Worm (Caenorhabditis elegans) whole organism, mixed stage, embryonic: ENCODE results near the gene Y39H10B.2.

Experiments used
- M03D4.4 ChIP-seq: sonication (generic microtip); optimal IDR thresholded peaks from 2 replicates; lab custom pipeline; 2017; ENCODE audit warnings: mild to moderate bottlenecking, missing genetic modification characterization, missing compliant biosample characterization
- bed-3 ChIP-seq: fragments of 200-800 bp; sonication (Bioruptor generic); optimal IDR thresholded peaks from 3 replicates; lab custom pipeline; 2018; ENCODE audit warnings: mild to moderate bottlenecking, missing genetic modification characterization, moderate library complexity, missing compliant biosample characterization
- blmp-1 ChIP-seq: fragments of 150-350 bp; optimal IDR thresholded peaks from 2 replicates; lab custom pipeline; 2014; ENCODE audit warnings: missing biosample characterization, missing genetic modification characterization
- ceh-39 ChIP-seq: fragments of 150-350 bp; optimal IDR thresholded peaks from 2 replicates; lab custom pipeline; 2014; ENCODE audit warnings: missing biosample characterization, missing genetic modification characterization
- ceh-43 ChIP-seq: fragments of 200-800 bp; sonication (Bioruptor generic); optimal IDR thresholded peaks from 2 replicates; lab custom pipeline; 2018; ENCODE audit warnings: mild to moderate bottlenecking, missing genetic modification characterization, moderate library complexity, missing compliant biosample characterization
- ceh-83 ChIP-seq: fragments of 200-800 bp; sonication (Bioruptor generic); optimal IDR thresholded peaks from 2 replicates; lab custom pipeline; 2018; ENCODE audit warnings: mild to moderate bottlenecking, missing genetic modification characterization, missing compliant biosample characterization
- ces-1 ChIP-seq: fragments of 150-350 bp; optimal IDR thresholded peaks from 2 replicates; lab custom pipeline; 2014; ENCODE audit warnings: missing biosample characterization, missing genetic modification reagents, missing genetic modification characterization
- cnd-1 ChIP-seq: fragments of 200-800 bp; sonication (Bioruptor generic); optimal IDR thresholded peaks from 2 replicates; lab custom pipeline; 2018; ENCODE audit warnings: mild to moderate bottlenecking, missing genetic modification characterization, missing compliant biosample characterization
- drap-1 ChIP-seq: fragments of 200-800 bp; sonication (Bioruptor generic); optimal IDR thresholded peaks from 3 replicates; lab custom pipeline; 2018; ENCODE audit warnings: mild to moderate bottlenecking, missing genetic modification characterization, missing compliant biosample characterization
- elt-1 ChIP-seq: sonication (generic microtip); optimal IDR thresholded peaks from 2 replicates; lab custom pipeline; 2017; ENCODE audit warnings: missing genetic modification characterization, mild to moderate bottlenecking, missing compliant biosample characterization, antibody characterized with exemption, moderate library complexity, borderline replicate concordance; ENCODE audit not compliant: insufficient read depth
- elt-3 ChIP-seq: fragments of 150-350 bp; optimal IDR thresholded peaks from 2 replicates; lab custom pipeline; 2014; ENCODE audit warnings: missing biosample characterization, missing genetic modification characterization
- ham-2 ChIP-seq: fragments of 200-800 bp; sonication (Bioruptor generic); optimal IDR thresholded peaks from 2 replicates; lab custom pipeline; 2018; ENCODE audit warnings: mild to moderate bottlenecking, missing genetic modification characterization, missing compliant biosample characterization
- hlh-1 ChIP-seq: fragments of 150-350 bp; optimal IDR thresholded peaks from 2 replicates; lab custom pipeline; 2014; ENCODE audit warnings: missing biosample characterization, missing genetic modification reagents, missing genetic modification characterization
- lin-13 ChIP-seq: fragments of 150-350 bp; optimal IDR thresholded peaks from 2 replicates; lab custom pipeline; 2014; ENCODE audit warnings: missing biosample characterization, missing genetic modification characterization
- lin-32 ChIP-seq: fragments of 200-800 bp; sonication (Bioruptor generic); optimal IDR thresholded peaks from 2 replicates; lab custom pipeline; 2018; ENCODE audit warnings: mild to moderate bottlenecking, missing genetic modification characterization, missing compliant biosample characterization
- lsy-2 ChIP-seq: fragments of 150-350 bp; optimal IDR thresholded peaks from 2 replicates; lab custom pipeline; 2014; ENCODE audit warnings: missing biosample characterization, missing genetic modification characterization
- mab-5 ChIP-seq: fragments of 150-350 bp; optimal IDR thresholded peaks from 2 replicates; lab custom pipeline; 2014; ENCODE audit warnings: missing biosample characterization, missing genetic modification characterization
- mep-1 ChIP-seq: fragments of 150-350 bp; optimal IDR thresholded peaks from 2 replicates; lab custom pipeline; 2017; ENCODE audit warnings: missing biosample characterization, missing genetic modification reagents, missing genetic modification characterization, inconsistent platforms
- mls-2 ChIP-seq: sonication (generic microtip); optimal IDR thresholded peaks from 2 replicates; lab custom pipeline; 2016; ENCODE audit warnings: mild to moderate bottlenecking, missing genetic modification characterization, moderate library complexity, missing compliant biosample characterization
- nhr-12 ChIP-seq: fragments of 150-350 bp; optimal IDR thresholded peaks from 2 replicates; lab custom pipeline; 2014; ENCODE audit warnings: missing biosample characterization, missing genetic modification characterization
- nhr-2 ChIP-seq: fragments of 150-350 bp; optimal IDR thresholded peaks from 2 replicates; lab custom pipeline; 2014; ENCODE audit warnings: missing biosample characterization, missing genetic modification characterization
- nhr-237 ChIP-seq: fragments of 150-350 bp; optimal IDR thresholded peaks from 2 replicates; lab custom pipeline; 2014; ENCODE audit warnings: missing biosample characterization, missing genetic modification characterization
- nhr-28 ChIP-seq: fragments of 150-350 bp; optimal IDR thresholded peaks from 2 replicates; lab custom pipeline; 2014; ENCODE audit warnings: missing biosample characterization, missing genetic modification characterization
- nhr-76 ChIP-seq: sonication (generic microtip); optimal IDR thresholded peaks from 2 replicates; lab custom pipeline; 2017; ENCODE audit warnings: missing biosample characterization, missing genetic modification characterization
- pha-4 ChIP-seq: fragments of 150-350 bp; optimal IDR thresholded peaks from 2 replicates; lab custom pipeline; 2018; ENCODE audit warnings: missing biosample characterization, missing genetic modification reagents, missing genetic modification characterization
- sem-2 ChIP-seq: fragments of 200-800 bp; sonication (Bioruptor generic); optimal IDR thresholded peaks from 2 replicates; lab custom pipeline; 2018; ENCODE audit warnings: mild to moderate bottlenecking, missing genetic modification characterization, missing compliant biosample characterization
- sptf-1 ChIP-seq: sonication (generic microtip); optimal IDR thresholded peaks from 2 replicates; lab custom pipeline; 2017; ENCODE audit warnings: mild to moderate bottlenecking, missing genetic modification characterization, moderate library complexity, missing compliant biosample characterization
- tbx-8 ChIP-seq: fragments of 200-800 bp; sonication (Bioruptor generic); optimal IDR thresholded peaks from 2 replicates; lab custom pipeline; 2018; ENCODE audit warnings: mild to moderate bottlenecking, missing genetic modification characterization, moderate library complexity, missing compliant biosample characterization
- unc-120 ChIP-seq: sonication (generic microtip); optimal IDR thresholded peaks from 2 replicates; lab custom pipeline; 2017; ENCODE audit warnings: missing genetic modification characterization, missing compliant biosample characterization; ENCODE audit not compliant: poor library complexity, severe bottlenecking
- unc-62 ChIP-seq: fragments of 150-350 bp; optimal IDR thresholded peaks from 2 replicates; lab custom pipeline; 2014; ENCODE audit warnings: missing biosample characterization, missing genetic modification reagents, missing genetic modification characterization
- zip-8 ChIP-seq: fragments of 150-350 bp; optimal IDR thresholded peaks from 2 replicates; lab custom pipeline; 2014; ENCODE audit warnings: missing biosample characterization, missing genetic modification characterization
- ztf-11 ChIP-seq: fragments of 150-350 bp; optimal IDR thresholded peaks from 2 replicates; lab custom pipeline; 2014; ENCODE audit warnings: missing biosample characterization, missing genetic modification characterization

Gene Y39H10B.2

ce11 chrV:3712192-3712591 is 43.6 kb downstream of the Y39H10B.2 start:
- TF ChIP-seq nhr-12 (no peak), nhr-2 (no peak), hlh-1 (tag; lab: Kevin White, UChicago) (no peak), lin-13 (tag; lab: Kevin White, UChicago) (no peak), blmp-1 (tag; lab: Kevin White, UChicago) (no peak), unc-62 (GFP tag; lab: Kevin White, UChicago) (no peak), elt-1 (tag; lab: Kevin White, UChicago) (no peak), drap-1 (GFP tag; lab: Kevin White, UChicago) (no peak), mep-1 (tag; lab: Kevin White, UChicago) (no peak), ceh-39 (tag; lab: Kevin White, UChicago) (no peak), tbx-8 (GFP tag; lab: Kevin White, UChicago) (no peak), ceh-83 (GFP tag; lab: Kevin White, UChicago) (no peak), zip-8 (tag; lab: Kevin White, UChicago) (no peak), lin-32 (GFP tag; lab: Kevin White, UChicago) (no peak), nhr-76 (tag; lab: Kevin White, UChicago) (no peak), mls-2 (tag; lab: Kevin White, UChicago) (no peak), ces-1 (GFP tag; lab: Kevin White, UChicago) (no peak), sem-2 (GFP tag; lab: Kevin White, UChicago) (no peak), ham-2 (GFP tag; lab: Kevin White, UChicago) (no peak), unc-120 (no peak)

- TF ChIP-seq ham-2 (GFP tag; lab: Kevin White, UChicago): no peak
- TF ChIP-seq drap-1 (GFP tag; lab: Kevin White, UChicago): no peak
- no peak for TF ChIP-seq hlh-1 (tag; lab: Kevin White, UChicago)
- TF ChIP-seq elt-3 (tag; lab: Kevin White, UChicago): no peak
- TF ChIP-seq sptf-1 (tag; lab: Kevin White, UChicago): no peak
- TF ChIP-seq lin-13 (tag; lab: Kevin White, UChicago): no peak
- no peak for TF ChIP-seq bed-3
- TF ChIP-seq pha-4 (tag; lab: Kevin White, UChicago): no peak
- TF ChIP-seq nhr-2: no peak
- no peak for TF ChIP-seq ceh-43 (GFP tag; lab: Kevin White, UChicago)
- no peak for TF ChIP-seq nhr-76 (tag; lab: Kevin White, UChicago)
- TF ChIP-seq lsy-2: no peak
- no peak for TF ChIP-seq lin-32 (GFP tag; lab: Kevin White, UChicago)
- no peak for TF ChIP-seq elt-1 (tag; lab: Kevin White, UChicago)
- TF ChIP-seq mep-1 (tag; lab: Kevin White, UChicago): no peak
- TF ChIP-seq sem-2 (GFP tag; lab: Kevin White, UChicago): no peak
- TF ChIP-seq M03D4.4: no peak
These were observed 44.4 kb downstream of the Y39H10B.2 start for ce11 chrV:3712955-3713354.

ce11 chrV:3714750-3715149 is 46.2 kb downstream of the Y39H10B.2 start:
- TF ChIP-seq unc-120 (no peak), drap-1 (GFP tag; lab: Kevin White, UChicago) (no peak), ham-2 (GFP tag; lab: Kevin White, UChicago) (no peak), ceh-83 (GFP tag; lab: Kevin White, UChicago) (no peak), elt-1 (tag; lab: Kevin White, UChicago) (no peak), M03D4.4 (no peak), nhr-237 (no peak), lin-13 (tag; lab: Kevin White, UChicago) (no peak), elt-3 (tag; lab: Kevin White, UChicago) (no peak), lsy-2 (no peak), bed-3 (no peak), nhr-28 (no peak), sem-2 (GFP tag; lab: Kevin White, UChicago) (no peak), ztf-11 (tag; lab: Kevin White, UChicago) (no peak), mab-5 (tag; lab: Kevin White, UChicago) (no peak), ces-1 (GFP tag; lab: Kevin White, UChicago) (no peak), cnd-1 (tag; lab: Kevin White, UChicago) (no peak)

- no peak for TF ChIP-seq ceh-83 (GFP tag; lab: Kevin White, UChicago)
- no peak for TF ChIP-seq nhr-12
- TF ChIP-seq ceh-39 (tag; lab: Kevin White, UChicago): no peak
- no peak for TF ChIP-seq M03D4.4
- TF ChIP-seq ceh-43 (GFP tag; lab: Kevin White, UChicago): no peak
- no peak for TF ChIP-seq nhr-2
- TF ChIP-seq mls-2 (tag; lab: Kevin White, UChicago): no peak
- TF ChIP-seq ham-2 (GFP tag; lab: Kevin White, UChicago): no peak
These were observed 47.0 kb downstream of the Y39H10B.2 start, which contains the start of gene nrsn-1 for ce11 chrV:3715488-3716019. Gene nrsn-1, minus strand, starts transcription at chrV:3715969.
